Fruit fly (Drosophila melanogaster) whole organism, pupa: ENCODE results near the gene fru.

Experiments used
- CG10348 ChIP-seq: fragments of 200-800 bp; sonication (Bioruptor generic); IDR thresholded peaks from 2 replicates; pipeline ENCODE4 v1.3.6; 2022; ENCODE audit warnings: missing biosample characterization, missing genetic modification characterization
- CG12605 ChIP-seq: fragments of 200-800 bp; sonication (Bioruptor generic); IDR thresholded peaks from 2 replicates; pipeline ENCODE4 v1.3.6; 2022; ENCODE audit warnings: missing biosample characterization, missing genetic modification characterization
- CG13204 ChIP-seq: fragments of 200-800 bp; sonication (Bioruptor generic); optimal IDR thresholded peaks from 2 replicates; lab custom pipeline; 2018; ENCODE audit warnings: missing biosample characterization, mild to moderate bottlenecking, missing genetic modification characterization, moderate library complexity
- CG17806 ChIP-seq: fragments of 200-800 bp; sonication (Bioruptor generic); optimal IDR thresholded peaks from 2 replicates; lab custom pipeline; 2018; ENCODE audit warnings: missing biosample characterization, mild to moderate bottlenecking, missing genetic modification characterization, moderate library complexity
- CG32121 ChIP-seq: fragments of 200-800 bp; sonication (Bioruptor generic); IDR thresholded peaks from 2 replicates; pipeline ENCODE4 v1.3.6; 2022; ENCODE audit warnings: missing biosample characterization, missing genetic modification characterization
- CG34367 ChIP-seq: fragments of 200-800 bp; sonication (Bioruptor generic); optimal IDR thresholded peaks from 2 replicates; lab custom pipeline; 2018; ENCODE audit warnings: missing biosample characterization, mild to moderate bottlenecking, missing genetic modification characterization
- CG4496 ChIP-seq: fragments of 200-800 bp; sonication (Bioruptor generic); IDR thresholded peaks from 3 replicates; pipeline ENCODE4 v1.3.6; 2022; ENCODE audit warnings: missing biosample characterization, missing genetic modification characterization
- CG8159 ChIP-seq: fragments of 200-800 bp; sonication (Bioruptor generic); optimal IDR thresholded peaks from 3 replicates; lab custom pipeline; 2018; ENCODE audit warnings: missing biosample characterization, mild to moderate bottlenecking, missing genetic modification characterization, moderate library complexity
- CG9948 ChIP-seq: fragments of 200-800 bp; sonication (Bioruptor generic); optimal IDR thresholded peaks from 2 replicates; lab custom pipeline; 2018; ENCODE audit warnings: missing biosample characterization, mild to moderate bottlenecking, missing genetic modification characterization, moderate library complexity
- D1 ChIP-seq: fragments of 200-800 bp; sonication (Bioruptor generic); optimal IDR thresholded peaks from 2 replicates; lab custom pipeline; 2018; ENCODE audit warnings: missing biosample characterization, mild to moderate bottlenecking, missing genetic modification characterization, moderate library complexity
- EcR ChIP-seq: fragments of 200-800 bp; sonication (Bioruptor generic); optimal IDR thresholded peaks from 3 replicates; lab custom pipeline; 2019; ENCODE audit warnings: missing biosample characterization, missing genetic modification characterization, mild to moderate bottlenecking, moderate library complexity, missing genetic modification reagents
- gl ChIP-seq: fragments of 200-800 bp; sonication (Bioruptor generic); optimal IDR thresholded peaks from 2 replicates; lab custom pipeline; 2018; ENCODE audit warnings: missing biosample characterization, mild to moderate bottlenecking, missing genetic modification characterization
- rn ChIP-seq: fragments of 200-800 bp; sonication (Bioruptor generic); IDR thresholded peaks from 2 replicates; pipeline ENCODE4 v1.3.6; 2022; ENCODE audit warnings: missing biosample characterization, missing genetic modification characterization

- TF ChIP-seq EcR (GFP tag; lab: Kevin White, UChicago) (no peak), CG4496 (no peak), CG32121 (GFP tag; lab: Robert Waterston, UW) (no peak), CG34367 (no peak), CG13204 (GFP tag; lab: Kevin White, UChicago) (no peak), D1 (tag; lab: Kevin White, UChicago) (no peak), gl (tag; lab: Kevin White, UChicago) (no peak), CG9948 (tag; lab: Kevin White, UChicago) (no peak), rn (GFP tag; lab: Robert Waterston, UW) (no peak), CG10348 (no peak), CG8159 (tag; lab: Kevin White, UChicago) (no peak), CG17806 (tag; lab: Kevin White, UChicago) (no peak), CG12605 (GFP tag; lab: Robert Waterston, UW) (no peak)
These were observed 176.8 kb downstream of the fru start for dm6 chr3R:18368595-18368994.
